Fruit fly (Drosophila melanogaster) whole organism, embryonic: ENCODE data around the gene THADA.

Experiments used
- Atf6 ChIP-seq: fragments of 200-800 bp; sonication (Bioruptor generic); IDR thresholded peaks from 2 replicates; pipeline ENCODE4 v1.3.6; 2022; ENCODE audit warnings: missing biosample characterization, missing genetic modification characterization
- B-H2 ChIP-seq: fragments of 200-800 bp; sonication (Bioruptor generic); optimal IDR thresholded peaks from 2 replicates; lab custom pipeline; 2018; ENCODE audit warnings: missing biosample characterization, mild to moderate bottlenecking, missing genetic modification characterization
- Blimp-1 ChIP-seq: fragments of 200-800 bp; sonication (Bioruptor generic); optimal IDR thresholded peaks from 3 replicates; lab custom pipeline; 2018; ENCODE audit warnings: missing biosample characterization, missing genetic modification characterization, mild to moderate bottlenecking, moderate library complexity, missing genetic modification reagents
- BtbVII ChIP-seq: fragments of 200-800 bp; sonication (Bioruptor generic); optimal IDR thresholded peaks from 3 replicates; lab custom pipeline; 2017; ENCODE audit warnings: missing biosample characterization, mild to moderate bottlenecking, missing genetic modification characterization
- CG11085 ChIP-seq: fragments of 200-800 bp; sonication (Bioruptor generic); IDR thresholded peaks from 2 replicates; pipeline ENCODE4 v1.3.6; 2022; ENCODE audit warnings: missing biosample characterization, missing genetic modification characterization
- CG12942 ChIP-seq: fragments of 200-800 bp; sonication (Bioruptor generic); optimal IDR thresholded peaks from 3 replicates; lab custom pipeline; 2016; ENCODE audit warnings: missing biosample characterization, missing genetic modification characterization
- CG13894 ChIP-seq: fragments of 200-800 bp; sonication (Bioruptor generic); optimal IDR thresholded peaks from 3 replicates; lab custom pipeline; 2018; ENCODE audit warnings: missing biosample characterization, mild to moderate bottlenecking, missing genetic modification characterization, moderate library complexity
- CG16779 ChIP-seq: fragments of 200-800 bp; sonication (Bioruptor generic); IDR thresholded peaks from 2 replicates; pipeline ENCODE4 v1.3.6; 2022; ENCODE audit warnings: missing biosample characterization, missing genetic modification characterization
- CG2116 ChIP-seq: fragments of 200-800 bp; sonication (Bioruptor generic); optimal IDR thresholded peaks from 3 replicates; lab custom pipeline; 2018; ENCODE audit warnings: missing biosample characterization, mild to moderate bottlenecking, missing genetic modification characterization
- CG2678 ChIP-seq: fragments of 200-800 bp; sonication (Bioruptor generic); optimal IDR thresholded peaks from 3 replicates; lab custom pipeline; 2019; ENCODE audit warnings: missing biosample characterization, mild to moderate bottlenecking, missing genetic modification characterization, moderate library complexity
- CG2875 ChIP-seq: fragments of 200-800 bp; sonication (Bioruptor generic); optimal IDR thresholded peaks from 2 replicates; lab custom pipeline; 2017; ENCODE audit warnings: missing biosample characterization, mild to moderate bottlenecking, missing genetic modification characterization, missing genetic modification reagents
- CG34224 ChIP-seq: fragments of 200-800 bp; sonication (Bioruptor generic); IDR thresholded peaks from 3 replicates; pipeline ENCODE4 v1.3.6; 2022; ENCODE audit warnings: missing biosample characterization, missing genetic modification characterization; ENCODE audit not compliant: partially characterized antibody
- CG4707 ChIP-seq: fragments of 200-800 bp; sonication (Bioruptor generic); optimal IDR thresholded peaks from 2 replicates; lab custom pipeline; 2018; ENCODE audit warnings: missing biosample characterization, mild to moderate bottlenecking, missing genetic modification characterization, moderate library complexity
- CG4730 ChIP-seq: fragments of 200-800 bp; sonication (Bioruptor generic); IDR thresholded peaks from 2 replicates; pipeline ENCODE4 v1.3.6; 2022; ENCODE audit warnings: missing biosample characterization, missing genetic modification characterization
- CG7786 ChIP-seq: fragments of 200-800 bp; sonication (Bioruptor generic); optimal IDR thresholded peaks from 2 replicates; lab custom pipeline; 2016; ENCODE audit warnings: missing biosample characterization, missing genetic modification characterization
- CG7963 ChIP-seq: fragments of 200-800 bp; sonication (Bioruptor generic); IDR thresholded peaks from 3 replicates; pipeline ENCODE4 v1.3.6; 2022; ENCODE audit warnings: missing biosample characterization, missing genetic modification characterization; ENCODE audit not compliant: partially characterized antibody
- CG8089 ChIP-seq: fragments of 200-800 bp; sonication (Bioruptor generic); optimal IDR thresholded peaks from 3 replicates; lab custom pipeline; 2016; ENCODE audit warnings: missing biosample characterization, missing genetic modification characterization
- CG9876 ChIP-seq: fragments of 200-800 bp; sonication (Bioruptor generic); optimal IDR thresholded peaks from 2 replicates; lab custom pipeline; 2016; ENCODE audit warnings: missing biosample characterization, missing genetic modification characterization
- CTCF ChIP-seq: fragments of 200-800 bp; sonication (Bioruptor generic); optimal IDR thresholded peaks from 2 replicates; lab custom pipeline; 2017; ENCODE audit warnings: missing biosample characterization, mild to moderate bottlenecking, missing genetic modification characterization, moderate library complexity
- Dbx ChIP-seq: fragments of 200-800 bp; sonication (Bioruptor generic); IDR thresholded peaks from 3 replicates; pipeline ENCODE4 v1.3.6; 2022; ENCODE audit warnings: missing biosample characterization, missing genetic modification characterization
- Deaf1 ChIP-seq: fragments of 200-800 bp; optimal IDR thresholded peaks from 3 replicates; lab custom pipeline; 2019; ENCODE audit warnings: missing biosample characterization, mild to moderate bottlenecking, missing genetic modification characterization, moderate library complexity
- Fer2 ChIP-seq: fragments of 200-800 bp; sonication (Bioruptor generic); optimal IDR thresholded peaks from 2 replicates; lab custom pipeline; 2018; ENCODE audit warnings: missing biosample characterization, mild to moderate bottlenecking, missing genetic modification characterization, moderate library complexity
- Gug ChIP-seq: fragments of 200-800 bp; sonication (Bioruptor generic); IDR thresholded peaks from 4 replicates; pipeline ENCODE4 v1.3.6; 2022; ENCODE audit warnings: missing biosample characterization, missing genetic modification characterization
- Hr39 ChIP-seq: fragments of >200 bp; optimal IDR thresholded peaks from 2 replicates; lab custom pipeline; 2017
- Kr ChIP-seq: fragments of 200-800 bp; sonication (Bioruptor generic); optimal IDR thresholded peaks from 2 replicates; lab custom pipeline; 2017; ENCODE audit warnings: missing biosample characterization, mild to moderate bottlenecking, missing genetic modification characterization
- NC2β ChIP-seq: fragments of 200-800 bp; sonication (Bioruptor generic); optimal IDR thresholded peaks from 2 replicates; lab custom pipeline; 2016; ENCODE audit warnings: missing biosample characterization, missing genetic modification characterization
- NFAT ChIP-seq: fragments of 200-800 bp; sonication (Bioruptor generic); IDR thresholded peaks from 2 replicates; pipeline ENCODE4 v1.3.6; 2022; ENCODE audit warnings: missing biosample characterization, missing genetic modification characterization
- Nf-YB ChIP-seq: fragments of 200-800 bp; sonication (Bioruptor generic); optimal IDR thresholded peaks from 3 replicates; lab custom pipeline; 2019; ENCODE audit warnings: missing biosample characterization, mild to moderate bottlenecking, missing genetic modification characterization, moderate library complexity
- Oli ChIP-seq: fragments of 200-800 bp; sonication (Bioruptor generic); optimal IDR thresholded peaks from 2 replicates; lab custom pipeline; 2018; ENCODE audit warnings: missing biosample characterization, mild to moderate bottlenecking, missing genetic modification characterization, moderate library complexity
- Sin3A ChIP-seq: fragments of >200 bp; optimal IDR thresholded peaks from 2 replicates; lab custom pipeline; 2018
- az2 ChIP-seq: fragments of 200-800 bp; sonication (Bioruptor generic); optimal IDR thresholded peaks from 3 replicates; lab custom pipeline; 2016; ENCODE audit warnings: missing biosample characterization, missing genetic modification characterization
- cg ChIP-seq: fragments of 200-800 bp; sonication (Bioruptor generic); optimal IDR thresholded peaks from 3 replicates; lab custom pipeline; 2019; ENCODE audit warnings: missing biosample characterization, mild to moderate bottlenecking, missing genetic modification characterization, moderate library complexity
- chn ChIP-seq: fragments of 200-800 bp; sonication (Bioruptor generic); optimal IDR thresholded peaks from 2 replicates; lab custom pipeline; 2016; ENCODE audit warnings: missing biosample characterization, missing genetic modification characterization
- da ChIP-seq: fragments of 200-800 bp; sonication (Bioruptor generic); optimal IDR thresholded peaks from 2 replicates; lab custom pipeline; 2016; ENCODE audit warnings: missing biosample characterization, missing genetic modification characterization
- dan ChIP-seq: fragments of 200-800 bp; sonication (Bioruptor generic); IDR thresholded peaks from 2 replicates; pipeline ENCODE4 v1.3.6; 2022; ENCODE audit warnings: missing biosample characterization, missing genetic modification characterization
- dmrt99B ChIP-seq: fragments of 200-800 bp; sonication (Bioruptor generic); optimal IDR thresholded peaks from 2 replicates; lab custom pipeline; 2018; ENCODE audit warnings: missing biosample characterization, mild to moderate bottlenecking, missing genetic modification characterization, moderate library complexity
- emc ChIP-seq: fragments of 200-800 bp; sonication (Bioruptor generic); optimal IDR thresholded peaks from 2 replicates; lab custom pipeline; 2016; ENCODE audit warnings: missing biosample characterization, missing genetic modification characterization
- fd102C ChIP-seq: fragments of 200-800 bp; sonication (Bioruptor generic); optimal IDR thresholded peaks from 2 replicates; lab custom pipeline; 2018; ENCODE audit warnings: missing biosample characterization, mild to moderate bottlenecking, missing genetic modification characterization, moderate library complexity
- kay ChIP-seq: fragments of 200-800 bp; sonication (Bioruptor generic); optimal IDR thresholded peaks from 2 replicates; lab custom pipeline; 2016; ENCODE audit warnings: missing biosample characterization, missing genetic modification characterization
- ken ChIP-seq: fragments of 200-800 bp; sonication (Bioruptor generic); IDR thresholded peaks from 3 replicates; pipeline ENCODE4 v1.3.6; 2022; ENCODE audit warnings: missing biosample characterization, missing genetic modification characterization
- lmd ChIP-seq: fragments of 200-800 bp; sonication (Bioruptor generic); IDR thresholded peaks from 2 replicates; pipeline ENCODE4 v1.3.6; 2022; ENCODE audit warnings: missing biosample characterization, missing genetic modification characterization
- mld ChIP-seq: fragments of 200-800 bp; sonication (Bioruptor generic); IDR thresholded peaks from 3 replicates; pipeline ENCODE4 v1.3.6; 2022; ENCODE audit warnings: missing biosample characterization, missing genetic modification characterization; ENCODE audit not compliant: partially characterized antibody
- nerfin-1 ChIP-seq: fragments of 200-800 bp; sonication (Bioruptor generic); optimal IDR thresholded peaks from 3 replicates; lab custom pipeline; 2019; ENCODE audit warnings: missing biosample characterization, mild to moderate bottlenecking, missing genetic modification characterization, moderate library complexity
- pfk ChIP-seq: fragments of 200-800 bp; sonication (Bioruptor generic); optimal IDR thresholded peaks from 2 replicates; lab custom pipeline; 2018; ENCODE audit warnings: missing biosample characterization, mild to moderate bottlenecking, missing genetic modification characterization, moderate library complexity
- pho ChIP-seq: fragments of 200-800 bp; sonication (Bioruptor generic); optimal IDR thresholded peaks from 2 replicates; lab custom pipeline; 2016; ENCODE audit warnings: missing biosample characterization, missing genetic modification characterization
- phol ChIP-seq: fragments of 200-800 bp; sonication (Bioruptor generic); optimal IDR thresholded peaks from 3 replicates; lab custom pipeline; 2018; ENCODE audit warnings: missing biosample characterization, mild to moderate bottlenecking, missing genetic modification characterization, moderate library complexity
- psq ChIP-seq: fragments of 200-800 bp; sonication (Bioruptor generic); optimal IDR thresholded peaks from 2 replicates; lab custom pipeline; 2017; ENCODE audit warnings: missing biosample characterization, missing genetic modification characterization
- ro ChIP-seq: fragments of 200-800 bp; sonication (Bioruptor generic); IDR thresholded peaks from 2 replicates; pipeline ENCODE4 v1.3.6; 2022; ENCODE audit warnings: missing biosample characterization, missing genetic modification characterization
- row ChIP-seq: fragments of 200-800 bp; sonication (Bioruptor generic); IDR thresholded peaks from 3 replicates; pipeline ENCODE4 v1.3.6; 2022; ENCODE audit warnings: missing biosample characterization, missing genetic modification characterization
- sim ChIP-seq: fragments of 200-800 bp; sonication (Bioruptor generic); IDR thresholded peaks from 2 replicates; pipeline ENCODE4 v1.3.6; 2022; ENCODE audit warnings: missing biosample characterization, missing genetic modification characterization
- vnd ChIP-seq: fragments of 200-800 bp; sonication (Bioruptor generic); IDR thresholded peaks from 3 replicates; pipeline ENCODE4 v1.3.6; 2022; ENCODE audit warnings: missing biosample characterization, missing genetic modification characterization; ENCODE audit not compliant: partially characterized antibody
- vvl ChIP-seq: fragments of 200-800 bp; sonication (Bioruptor generic); IDR thresholded peaks from 2 replicates; pipeline ENCODE4 v1.3.6; 2022; ENCODE audit warnings: missing biosample characterization, missing genetic modification characterization

The THADA gene

DNA sequence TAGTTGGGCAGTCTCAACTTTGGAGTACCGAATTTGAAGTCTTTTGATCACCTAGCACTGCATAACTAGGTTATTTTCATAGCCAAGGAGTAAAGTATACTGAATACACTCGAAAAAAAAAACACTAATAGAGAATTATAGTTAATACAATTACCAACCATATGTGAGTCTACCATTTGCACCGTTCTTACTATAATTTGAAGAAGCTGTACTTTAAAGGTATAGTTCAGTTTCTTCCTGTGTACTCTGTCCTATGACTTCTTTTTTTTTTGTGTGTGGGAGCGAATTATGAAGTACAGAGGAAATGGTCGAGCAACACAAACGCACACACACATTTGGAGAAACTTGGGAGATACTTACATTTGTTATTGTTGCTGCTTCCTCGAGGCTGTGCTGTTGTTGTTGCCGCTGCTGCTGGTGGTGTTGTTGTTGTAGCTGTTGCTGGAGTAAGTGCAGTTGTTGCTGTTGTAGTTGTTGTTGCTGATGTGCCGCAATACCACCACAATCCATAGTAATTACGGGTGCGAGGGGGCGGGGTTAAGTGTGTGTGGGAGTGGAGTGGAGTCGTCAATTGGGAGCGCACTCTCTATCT lies 14.7 kb downstream of the THADA start:
- peak; percentile 94 for TF ChIP-seq CG2875 (GFP tag; lab: Kevin White, UChicago)
- peak; percentile 93 for TF ChIP-seq dmrt99B (tag; lab: Kevin White, UChicago)
- peak; percentile 95 for TF ChIP-seq NC2β (GFP tag; lab: Kevin White, UChicago)
- TF ChIP-seq dan (GFP tag; lab: Robert Waterston, UW), result peak; percentile 82
- TF ChIP-seq vnd (GFP tag; lab: Robert Waterston, UW), result no peak
- no peak for TF ChIP-seq Fer2 (tag; lab: Kevin White, UChicago)
- TF ChIP-seq CG4730 (GFP tag; lab: Robert Waterston, UW), result peak; percentile 80
- peak; percentile 26 for TF ChIP-seq CTCF (GFP tag; lab: Kevin White, UChicago)
- no peak for TF ChIP-seq mld (GFP tag; lab: Robert Waterston, UW)
- TF ChIP-seq pfk (GFP tag; lab: Kevin White, UChicago), result no peak
- TF ChIP-seq CG7963 (GFP tag; lab: Robert Waterston, UW), result no peak
- TF ChIP-seq BtbVII, result peak; percentile 71
- peak; percentile 78 for TF ChIP-seq Gug (GFP tag; lab: Robert Waterston, UW)
- peak; percentile 44 for TF ChIP-seq CG2116 (GFP tag; lab: Kevin White, UChicago)
- peak; percentile 44; the same call in 1 of the 2 replicates for TF ChIP-seq CG11085
- peak; percentile 80 for TF ChIP-seq kay
- TF ChIP-seq Sin3A (lab: Kevin White, UChicago), result no peak
- peak; percentile 68 for TF ChIP-seq Atf6 (GFP tag; lab: Robert Waterston, UW)
- TF ChIP-seq CG12942 (GFP tag; lab: Kevin White, UChicago), result peak; percentile 90
- peak; percentile 49 for TF ChIP-seq NFAT
- peak; percentile 88 for TF ChIP-seq ken (GFP tag; lab: Robert Waterston, UW)
- peak; percentile 74 for TF ChIP-seq Kr (GFP tag; lab: Kevin White, UChicago)
- TF ChIP-seq B-H2 (GFP tag; lab: Kevin White, UChicago), result no peak
- no peak for TF ChIP-seq Dbx (GFP tag; lab: Robert Waterston, UW)
- peak; percentile 95 for TF ChIP-seq vvl
- TF ChIP-seq psq, result peak; percentile 62
- peak; percentile 95 for TF ChIP-seq chn
- no peak for TF ChIP-seq Hr39 (lab: Kevin White, UChicago)
- TF ChIP-seq CG13894 (tag; lab: Kevin White, UChicago), result no peak
- TF ChIP-seq fd102C (GFP tag; lab: Kevin White, UChicago), result peak; percentile 88
- peak; percentile 81 for TF ChIP-seq CG9876 (GFP tag; lab: Kevin White, UChicago)
- peak; percentile 72 for TF ChIP-seq Nf-YB (GFP tag; lab: Kevin White, UChicago)
- peak; percentile 95 for TF ChIP-seq CG8089 (GFP tag; lab: Kevin White, UChicago)
- peak; percentile 94 for TF ChIP-seq Oli
- TF ChIP-seq pho (GFP tag; lab: Kevin White, UChicago), result peak; percentile 65
- TF ChIP-seq CG2678 (tag; lab: Kevin White, UChicago), result peak; percentile 90
- TF ChIP-seq row (GFP tag; lab: Robert Waterston, UW), result peak; percentile 86
- 0 out of 2 replicates have a peak, but pooled peaks have one; percentile 42 for TF ChIP-seq CG16779 (GFP tag; lab: Robert Waterston, UW)
- TF ChIP-seq sim (GFP tag; lab: Robert Waterston, UW), result peak; percentile 71
- peak; percentile 92 for TF ChIP-seq Blimp-1 (GFP tag; lab: Kevin White, UChicago)
- TF ChIP-seq az2, result peak; percentile 96
- peak; percentile 67 for TF ChIP-seq ro (GFP tag; lab: Robert Waterston, UW)
- peak; percentile 95 for TF ChIP-seq phol (tag; lab: Kevin White, UChicago)
- TF ChIP-seq Deaf1 (tag; lab: Kevin White, UChicago), result no peak
- no peak for TF ChIP-seq CG34224 (GFP tag; lab: Robert Waterston, UW)
- peak; percentile 84 for TF ChIP-seq da (GFP tag; lab: Kevin White, UChicago)
- peak; percentile 86 for TF ChIP-seq CG4707 (GFP tag; lab: Kevin White, UChicago)
- TF ChIP-seq emc (GFP tag; lab: Kevin White, UChicago), result peak; percentile 66
- TF ChIP-seq CG7786 (GFP tag; lab: Kevin White, UChicago), result peak; percentile 91
- TF ChIP-seq nerfin-1 (tag; lab: Kevin White, UChicago), result peak; percentile 77
- peak; percentile 76 for TF ChIP-seq cg
- peak; percentile 83 for TF ChIP-seq lmd (GFP tag; lab: Robert Waterston, UW)
